Fruit fly (Drosophila melanogaster) S2 (cell line): ENCODE results near the gene CG46467.

Experiments
- CG8478 ChIP-seq: fragments of >200 bp; optimal IDR thresholded peaks from 2 replicates; lab custom pipeline; 2018
- CTCF ChIP-seq, 2 experiments: fragments of >200 bp; optimal IDR thresholded peaks; 2 replicates each; lab custom pipeline; 2018

DNA sequence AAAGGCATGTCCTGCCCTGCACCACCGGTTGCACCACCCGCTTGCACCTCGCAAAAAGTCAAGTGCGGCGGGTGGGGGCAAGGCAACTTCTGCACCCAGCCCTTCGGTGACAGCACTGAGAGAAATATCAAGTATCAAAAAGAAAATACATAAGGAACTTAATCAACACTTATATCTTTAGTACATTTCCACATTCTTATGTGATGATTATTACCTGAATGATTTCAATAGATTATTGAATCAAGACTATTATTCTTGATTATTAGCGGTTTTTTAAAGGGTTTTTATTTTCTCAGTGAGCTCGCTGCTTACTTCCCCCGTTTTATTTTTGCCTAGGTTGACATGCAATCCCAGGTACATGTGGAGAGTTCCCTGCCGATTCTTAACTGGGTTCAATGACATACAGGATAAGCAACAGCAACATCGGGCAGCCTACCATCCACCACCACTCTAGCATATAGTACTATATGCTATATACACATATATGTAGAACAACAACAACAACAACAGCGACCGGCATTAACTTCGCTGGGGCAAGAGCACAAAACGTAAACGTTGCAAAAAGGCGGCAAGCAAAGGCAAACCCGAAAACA lies 91.7 kb downstream of the CG46467 start:
- TF ChIP-seq CG8478, result no peak
- TF ChIP-seq CTCF (optimal IDR thresholded peaks at IDR 0.05; lab: Kevin White, UChicago), result no peak
